Worm (Caenorhabditis elegans) whole organism, young adult: ENCODE measurements around the gene H20E11.2.

Experiments
- C06A6.2 ChIP-seq: fragments of 200-800 bp; sonication (Bioruptor generic); conservative IDR thresholded peaks from 2 replicates; pipeline ENCODE4 v1.3.6; 2022; ENCODE audit warnings: missing genetic modification characterization, missing compliant biosample characterization
- F55B11.4 ChIP-seq: sonication (generic microtip); optimal IDR thresholded peaks from 2 replicates; lab custom pipeline; 2016; ENCODE audit warnings: missing compliant biosample characterization, missing genetic modification characterization, borderline replicate concordance; ENCODE audit not compliant: insufficient read depth
- Y79H2A.3 ChIP-seq: fragments of 200-800 bp; sonication (Bioruptor generic); conservative IDR thresholded peaks from 2 replicates; pipeline ENCODE4 v1.3.6; 2022; ENCODE audit warnings: missing genetic modification reagents, missing genetic modification characterization, missing compliant biosample characterization
- aptf-3 ChIP-seq: fragments of 200-800 bp; sonication (Bioruptor generic); IDR thresholded peaks from 2 replicates; pipeline ENCODE4 v1.3.6; 2022; ENCODE audit warnings: missing genetic modification characterization, missing compliant biosample characterization
- ceh-27 ChIP-seq: fragments of 200-800 bp; sonication (Bioruptor generic); optimal IDR thresholded peaks from 2 replicates; lab custom pipeline; 2018; ENCODE audit warnings: mild to moderate bottlenecking, missing genetic modification characterization, moderate library complexity, missing compliant biosample characterization
- ceh-91 ChIP-seq: fragments of 200-800 bp; sonication (Bioruptor generic); IDR thresholded peaks from 2 replicates; pipeline ENCODE4 v1.3.6; 2022; ENCODE audit warnings: missing genetic modification reagents, missing genetic modification characterization, missing compliant biosample characterization
- repo-1 ChIP-seq: sonication (generic microtip); optimal IDR thresholded peaks from 2 replicates; lab custom pipeline; 2017; ENCODE audit warnings: mild to moderate bottlenecking, missing genetic modification characterization, missing compliant biosample characterization
- sea-2 ChIP-seq: fragments of 200-800 bp; sonication (Bioruptor generic); IDR thresholded peaks from 2 replicates; pipeline ENCODE4 v1.3.6; 2022; ENCODE audit warnings: missing genetic modification characterization, missing compliant biosample characterization
- snpc-1.3 ChIP-seq: sonication (generic microtip); optimal IDR thresholded peaks from 2 replicates; lab custom pipeline; 2017; ENCODE audit warnings: missing genetic modification characterization, mild to moderate bottlenecking, missing compliant biosample characterization, antibody characterized with exemption, moderate library complexity, missing genotype, missing genetic modification reagents; ENCODE audit not compliant: insufficient read depth
- tbp1 ChIP-seq: fragments of 200-800 bp; sonication (Bioruptor generic); optimal IDR thresholded peaks from 2 replicates; lab custom pipeline; 2018; ENCODE audit warnings: mild to moderate bottlenecking, missing genetic modification characterization, missing compliant biosample characterization
- tlf-1 ChIP-seq: fragments of 200-800 bp; sonication (Bioruptor generic); optimal IDR thresholded peaks from 2 replicates; lab custom pipeline; 2018; ENCODE audit warnings: mild to moderate bottlenecking, missing genetic modification characterization, missing compliant biosample characterization
- zim-3 ChIP-seq: sonication (generic microtip); optimal IDR thresholded peaks from 2 replicates; lab custom pipeline; 2017; ENCODE audit warnings: mild to moderate bottlenecking, missing genetic modification characterization, moderate library complexity, missing compliant biosample characterization

- TF ChIP-seq tbp1 (no peak), repo-1 (tag; lab: Kevin White, UChicago) (no peak), zim-3 (tag; lab: Kevin White, UChicago) (no peak), aptf-3 (GFP tag; lab: Robert Waterston, UW) (no peak), ceh-27 (GFP tag; lab: Kevin White, UChicago) (no peak), C06A6.2 (GFP tag; lab: Robert Waterston, UW) (no peak), F55B11.4 (no peak), Y79H2A.3 (GFP tag; lab: Robert Waterston, UW) (no peak), tlf-1 (GFP tag; lab: Kevin White, UChicago) (no peak), snpc-1.3 (no peak), sea-2 (GFP tag; lab: Robert Waterston, UW) (no peak), ceh-91 (GFP tag; lab: Robert Waterston, UW) (no peak)
These were observed 40.2 kb downstream of the H20E11.2 start, which contains the start of gene srx-20 for ce11 chrIV:6867791-6868190.
